Fruit fly (Drosophila melanogaster) whole organism, larva: Measurements from ENCODE around the gene CG18480.
"Not testable (repeated sequence)": the region's sequence is repeated elsewhere in the genome, so short reads cannot be mapped to it uniquely, and the experiment has no call there.

Experiments
- noc ChIP-seq: fragments of 200-800 bp; sonication (Bioruptor generic); optimal IDR thresholded peaks from 3 replicates; lab custom pipeline; 2019; ENCODE audit warnings: missing biosample characterization, mild to moderate bottlenecking, missing genetic modification characterization, moderate library complexity

Gene CG18480

dm6 chr2L:15629596-15630168, at the start of gene CG18480:
Gene CG18480 (plus strand): TSS chr2L:15630002.
- peak; percentile 80 for TF ChIP-seq noc (tag; lab: Kevin White, UChicago)

DNA sequence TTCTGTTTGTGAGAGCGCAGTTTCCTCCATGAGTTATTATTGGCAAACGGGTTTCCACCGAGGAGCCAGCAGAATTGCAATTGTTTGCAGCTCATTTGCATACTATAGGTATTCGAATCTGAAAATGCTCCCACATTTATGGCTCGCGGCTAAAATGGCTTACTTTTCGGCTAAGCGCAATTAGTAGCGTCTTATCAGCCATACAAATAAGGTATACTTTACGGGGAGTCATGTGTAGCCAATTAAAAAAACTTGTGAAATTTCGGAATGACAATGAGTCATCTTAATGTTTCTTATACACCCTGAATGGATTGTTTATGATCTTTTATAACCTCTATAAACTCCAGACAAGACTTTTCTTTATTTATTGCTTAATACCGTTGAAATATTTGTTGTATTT, 20.7 kb upstream of the CG18480 start:
- TF ChIP-seq noc (tag; lab: Kevin White, UChicago), result no peak

dm6 chr2L:15611669-15612308, 18.0 kb upstream of the CG18480 start, which contains the start of gene CG15255:
Gene CG15255 (minus strand): TSS chr2L:15611719.
- TF ChIP-seq noc (tag; lab: Kevin White, UChicago), result peak; percentile 40

dm6 chr2L:15613285-15613912, 16.4 kb upstream of the CG18480 start, which contains the start of gene Semp1:
Gene Semp1 (minus strand): TSS chr2L:15613335.
- TF ChIP-seq noc (tag; lab: Kevin White, UChicago), result no peak

DNA sequence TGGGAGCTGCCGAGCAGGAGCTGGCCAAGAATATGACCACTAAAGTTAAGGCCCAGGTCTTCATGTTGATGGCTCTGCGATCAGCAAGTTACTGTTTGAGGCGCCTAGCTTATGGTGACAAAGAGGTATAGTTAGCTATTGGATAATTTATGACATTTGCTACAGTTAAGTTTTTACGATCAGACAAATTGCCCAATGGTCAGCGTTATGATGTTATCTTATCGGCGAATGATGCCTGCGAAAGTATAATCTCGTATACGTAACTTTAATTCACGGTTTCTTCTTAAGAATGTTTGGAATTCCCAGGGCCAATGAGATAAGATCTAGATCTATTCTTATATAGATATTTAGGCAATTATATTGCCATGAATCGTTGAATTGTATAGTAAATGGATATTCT, 15.1 kb upstream of the CG18480 start, which contains the start of gene CG15254:
CG15254 (minus strand) TSS at position 101 of the 400 bp plus-strand sequence.
- no peak for TF ChIP-seq noc (tag; lab: Kevin White, UChicago)

dm6 chr2L:15616251-15616650, 13.6 kb upstream of the CG18480 start, which contains the start of gene CG15253:
Gene CG15253 (minus strand): TSS chr2L:15616351.
- TF ChIP-seq noc (tag; lab: Kevin White, UChicago), result no peak

dm6 chr2L:15616697-15617096, 13.1 kb upstream of the CG18480 start, which contains the start of gene CG11865:
Gene CG11865 (plus strand): TSS chr2L:15616997.
- TF ChIP-seq noc (tag; lab: Kevin White, UChicago), result no peak

- TF ChIP-seq noc (tag; lab: Kevin White, UChicago), result no peak
Measured at dm6 chr2L:15623458-15623857, 6.3 kb upstream of the CG18480 start, which contains the start of gene Or35a. Gene Or35a (minus strand): TSS chr2L:15623558.

- TF ChIP-seq noc (tag; lab: Kevin White, UChicago), result no peak
Measured at dm6 chr2L:15628378-15628777, 1.4 kb upstream of the CG18480 start, which contains the start of gene CG7631. Gene CG7631 (plus strand): TSS chr2L:15628678.

- no peak for TF ChIP-seq noc (tag; lab: Kevin White, UChicago)
Measured at dm6 chr2L:15641668-15642067, 11.9 kb downstream of the CG18480 start.

- no peak for TF ChIP-seq noc (tag; lab: Kevin White, UChicago)
Measured at dm6 chr2L:15643791-15644190, 14.0 kb downstream of the CG18480 start.

DNA sequence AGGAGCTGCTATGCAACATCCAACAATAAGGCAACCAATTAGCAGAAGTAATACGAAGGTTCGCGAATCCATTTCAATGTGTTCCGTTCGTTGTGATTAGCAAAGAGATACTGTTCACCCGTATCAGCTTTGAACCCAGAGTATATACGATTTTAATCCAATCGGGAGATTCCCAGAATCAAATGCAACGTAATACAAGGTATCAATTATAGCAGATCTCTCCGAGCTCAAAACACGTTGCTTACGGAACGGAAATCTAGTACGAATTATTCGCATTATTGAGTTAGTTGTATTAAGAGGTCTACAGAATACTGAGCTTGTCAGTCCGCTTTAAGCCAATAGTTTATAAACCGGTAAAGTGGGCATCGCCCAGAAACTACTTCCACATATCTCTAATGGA, 29.6 kb downstream of the CG18480 start, which contains the start of gene CG44141:
CG44141 (minus strand) TSS at position 101 of the 400 bp plus-strand sequence.
- not testable (repeated sequence) for TF ChIP-seq noc (tag; lab: Kevin White, UChicago)

dm6 chr2L:15660741-15661140, 30.9 kb downstream of the CG18480 start, which contains the start of gene CG18477:
Gene CG18477 (plus strand): TSS chr2L:15661041.
- TF ChIP-seq noc (tag; lab: Kevin White, UChicago), result not testable (repeated sequence)

DNA sequence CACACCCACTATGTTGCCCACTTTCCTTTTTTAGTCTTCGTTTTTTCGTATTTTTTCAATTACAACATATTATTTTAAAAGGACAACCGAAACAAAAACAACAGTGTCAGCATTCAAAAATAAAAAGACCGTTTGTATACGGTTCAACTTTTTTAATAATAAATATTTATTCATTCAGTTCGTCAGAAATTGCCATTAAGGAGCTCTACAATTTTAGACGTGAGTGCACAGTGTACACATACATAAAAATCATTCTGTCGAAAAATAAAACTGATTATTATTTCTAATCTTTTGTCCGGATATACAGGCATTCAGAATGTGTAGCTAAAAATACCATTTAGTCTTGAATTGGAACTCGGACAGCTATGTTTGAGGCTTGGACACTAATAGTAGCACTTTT, 40.1 kb downstream of the CG18480 start, which contains the start of gene CG18478:
CG18478 (plus strand) TSS at position 301 of the 400 bp plus-strand sequence.
- not testable (repeated sequence) for TF ChIP-seq noc (tag; lab: Kevin White, UChicago)

DNA sequence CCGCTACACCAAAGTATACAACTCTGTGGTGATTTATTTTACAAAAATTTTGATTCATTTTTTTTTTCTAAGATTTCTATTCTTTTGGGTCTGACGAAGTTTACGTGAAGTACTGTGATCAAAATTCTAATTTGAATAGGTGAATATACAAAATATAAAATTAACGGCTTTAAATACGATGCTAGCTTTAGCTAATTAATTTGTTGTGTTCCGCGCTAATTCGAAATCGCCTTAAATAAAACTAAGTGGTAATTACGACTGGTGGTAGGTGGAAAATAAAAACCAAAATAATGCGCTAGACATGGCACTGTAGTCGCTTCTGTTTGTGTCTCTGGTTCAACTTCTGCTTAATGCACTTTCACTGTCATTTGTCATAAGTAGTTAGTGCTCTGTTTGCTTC, 46.2 kb downstream of the CG18480 start, which contains the start of gene CG43923:
CG43923 (minus strand) TSS at position 101 of the 400 bp plus-strand sequence.
- TF ChIP-seq noc (tag; lab: Kevin White, UChicago), result not testable (repeated sequence)
